Fruit fly (Drosophila melanogaster): Measurements from ENCODE around the gene CG6980.
A peak's percentile ranks its signal among the peaks of the same experiment; 100 is the strongest.

Gene CG6980

dm6 chr3R:24829887-24830351 lies 22.5 kb downstream of the CG6980 start, which contains the start of the genes Kaz and CG43273 (continued):
- peak; percentile 77 for TF ChIP-seq CG13424 (tag; optimal IDR thresholded peaks at IDR 0.05)
- TF ChIP-seq tll (GFP tag; optimal IDR thresholded peaks at IDR 0.05), result peak in 1 of 2 experiments; percentile 28
- peak; percentile 36 for TF ChIP-seq CG18619 (GFP tag; optimal IDR thresholded peaks at IDR 0.05)
- peak; percentile 43 for TF ChIP-seq Sin3A (optimal IDR thresholded peaks at IDR 0.05)
- TF ChIP-seq Scr (GFP tag; IDR thresholded peaks at IDR 0.05; ENCODE audit: partially characterized antibody), result peak; percentile 30; the same call in 1 of the 2 replicates
- TF ChIP-seq tgo (GFP tag; IDR thresholded peaks at IDR 0.05), result peak; percentile 26; the same call in 1 of the 3 replicates
- peak; percentile 81 for TF ChIP-seq Abd-B (GFP tag; optimal IDR thresholded peaks at IDR 0.05)
- peak; percentile 37 for TF ChIP-seq CG15514 (GFP tag; optimal IDR thresholded peaks at IDR 0.05)
- TF ChIP-seq CG9437 (GFP tag; optimal IDR thresholded peaks at IDR 0.05), result peak; percentile 25
- peak; percentile 73 for TF ChIP-seq CG9817 (tag; optimal IDR thresholded peaks at IDR 0.05)
- TF ChIP-seq seq (GFP tag; IDR thresholded peaks at IDR 0.05), result no peak
- TF ChIP-seq Mad (GFP tag; optimal IDR thresholded peaks at IDR 0.05), result peak; percentile 36
- TF ChIP-seq Hmr (GFP tag; optimal IDR thresholded peaks at IDR 0.05), result peak; percentile 42
- peak; percentile 36; the same call in 1 of the 2 replicates for TF ChIP-seq al (GFP tag; IDR thresholded peaks at IDR 0.05)
- peak; percentile 31 for TF ChIP-seq CG18476 (GFP tag; optimal IDR thresholded peaks at IDR 0.05)
- TF ChIP-seq tap (tag; optimal IDR thresholded peaks at IDR 0.05), result no peak
- peak; percentile 26 for TF ChIP-seq kay (GFP tag; optimal IDR thresholded peaks at IDR 0.05)
- peak; percentile 61 for TF ChIP-seq CG12155 (GFP tag; optimal IDR thresholded peaks at IDR 0.05)
- peak; percentile 33; the same call in 1 of the 2 replicates for TF ChIP-seq CG17328 (GFP tag; IDR thresholded peaks at IDR 0.05)
- TF ChIP-seq sug (tag; optimal IDR thresholded peaks at IDR 0.05), result no peak
- TF ChIP-seq NfI (GFP tag; optimal IDR thresholded peaks at IDR 0.05), result peak; percentile 74
- TF ChIP-seq wek (GFP tag; optimal IDR thresholded peaks at IDR 0.05), result no peak
- TF ChIP-seq Lhr (GFP tag; optimal IDR thresholded peaks at IDR 0.05), result no peak
- peak; percentile 67 for TF ChIP-seq CG15696 (tag; optimal IDR thresholded peaks at IDR 0.05)
- peak; percentile 67 for TF ChIP-seq CG18599 (GFP tag; optimal IDR thresholded peaks at IDR 0.05)
- TF ChIP-seq CG13287 (GFP tag; IDR thresholded peaks at IDR 0.05; ENCODE audit: partially characterized antibody), result peak; percentile 22; the same call in 1 of the 2 replicates
- peak; percentile 74 for TF ChIP-seq HmgZ (tag; optimal IDR thresholded peaks at IDR 0.05)
- TF ChIP-seq fd102C (GFP tag; optimal IDR thresholded peaks at IDR 0.05), result no peak
- peak; percentile 37; the same call in 1 of the 2 replicates for TF ChIP-seq peb (GFP tag; IDR thresholded peaks at IDR 0.05)
- TF ChIP-seq CG12299 (tag; optimal IDR thresholded peaks at IDR 0.05), result peak; percentile 38
- TF ChIP-seq Fer2 (tag; optimal IDR thresholded peaks at IDR 0.05), result peak; percentile 39
- TF ChIP-seq CG17829 (tag; optimal IDR thresholded peaks at IDR 0.05), result peak; percentile 73
- TF ChIP-seq CG13624 (GFP tag; optimal IDR thresholded peaks at IDR 0.05), result peak; percentile 13
- peak; percentile 83 for TF ChIP-seq nmo (GFP tag; optimal IDR thresholded peaks at IDR 0.05)
- TF ChIP-seq Aef1 (GFP tag; IDR thresholded peaks at IDR 0.05), result peak; percentile 12; the same call in 1 of the 3 replicates
- TF ChIP-seq bigmax (GFP tag; optimal IDR thresholded peaks at IDR 0.05), result no peak
- TF ChIP-seq CG6254 (GFP tag; optimal IDR thresholded peaks at IDR 0.05), result peak; percentile 7
- TF ChIP-seq MBD-R2 (GFP tag; IDR thresholded peaks at IDR 0.05), result peak; percentile 82
- TF ChIP-seq insv (GFP tag; optimal IDR thresholded peaks at IDR 0.05), result peak in 1 of 2 experiments; percentile 14
- peak; percentile 55 for TF ChIP-seq az2 (GFP tag; optimal IDR thresholded peaks at IDR 0.05)
- peak; percentile 0 for TF ChIP-seq CG12104 (GFP tag; optimal IDR thresholded peaks at IDR 0.05)
- peak; percentile 17 for TF ChIP-seq chn (GFP tag; optimal IDR thresholded peaks at IDR 0.05)
- TF ChIP-seq lmd (GFP tag; IDR thresholded peaks at IDR 0.05), result peak; percentile 34; the same call in 1 of the 2 replicates
- peak; percentile 23 for TF ChIP-seq CG4328 (GFP tag; optimal IDR thresholded peaks at IDR 0.05)
- no peak for TF ChIP-seq Spps (tag; optimal IDR thresholded peaks at IDR 0.05)
- peak; percentile 2 for TF ChIP-seq CG7271 (tag; optimal IDR thresholded peaks at IDR 0.05)
- TF ChIP-seq zfh1 (GFP tag; IDR thresholded peaks at IDR 0.05), result peak; percentile 34; the same call in 1 of the 3 replicates
- 0 out of 2 replicates have a peak, but pooled peaks have one; percentile 27 for TF ChIP-seq ssp (GFP tag; IDR thresholded peaks at IDR 0.05)
- peak; percentile 12 for TF ChIP-seq CG2202 (tag; optimal IDR thresholded peaks at IDR 0.05)

All from whole organism, embryonic.